Fruit fly (Drosophila melanogaster) whole organism, embryonic: ENCODE measurements around the gene heph.

ENCODE experiments used
- Antp ChIP-seq: fragments of 200-800 bp; sonication (Bioruptor generic); optimal IDR thresholded peaks from 3 replicates; lab custom pipeline; 2016; ENCODE audit warnings: missing biosample characterization, missing genetic modification characterization
- Atf-2 ChIP-seq: fragments of 200-800 bp; sonication (Bioruptor generic); optimal IDR thresholded peaks from 2 replicates; lab custom pipeline; 2016; ENCODE audit warnings: missing biosample characterization, missing genetic modification characterization
- CG11456 ChIP-seq: fragments of 200-800 bp; sonication (Bioruptor generic); IDR thresholded peaks from 3 replicates; pipeline ENCODE4 v1.3.6; 2022; ENCODE audit warnings: missing biosample characterization, missing genetic modification characterization
- CG12744 ChIP-seq: fragments of 200-800 bp; sonication (Bioruptor generic); optimal IDR thresholded peaks from 2 replicates; lab custom pipeline; 2016; ENCODE audit warnings: missing biosample characterization, missing genetic modification characterization
- CG13424 ChIP-seq: fragments of 200-800 bp; sonication (Bioruptor generic); optimal IDR thresholded peaks from 2 replicates; lab custom pipeline; 2019; ENCODE audit warnings: missing biosample characterization, mild to moderate bottlenecking, missing genetic modification characterization, moderate library complexity
- CG14710 ChIP-seq: fragments of 200-800 bp; sonication (Bioruptor generic); optimal IDR thresholded peaks from 3 replicates; lab custom pipeline; 2019; ENCODE audit warnings: missing biosample characterization, mild to moderate bottlenecking, missing genetic modification characterization, moderate library complexity
- CG15269 ChIP-seq: fragments of 200-800 bp; sonication (Bioruptor generic); optimal IDR thresholded peaks from 2 replicates; lab custom pipeline; 2018; ENCODE audit warnings: missing biosample characterization, mild to moderate bottlenecking, missing genetic modification characterization, moderate library complexity
- CG1603 ChIP-seq: fragments of 200-800 bp; sonication (Bioruptor generic); optimal IDR thresholded peaks from 2 replicates; lab custom pipeline; 2019; ENCODE audit warnings: missing biosample characterization, mild to moderate bottlenecking, missing genetic modification characterization, moderate library complexity
- CG18011 ChIP-seq: fragments of 200-800 bp; sonication (Bioruptor generic); optimal IDR thresholded peaks from 2 replicates; lab custom pipeline; 2017; ENCODE audit warnings: missing biosample characterization, missing genetic modification characterization, mild to moderate bottlenecking, moderate library complexity, missing genotype
- CG2678 ChIP-seq: fragments of 200-800 bp; sonication (Bioruptor generic); optimal IDR thresholded peaks from 3 replicates; lab custom pipeline; 2019; ENCODE audit warnings: missing biosample characterization, mild to moderate bottlenecking, missing genetic modification characterization, moderate library complexity
- CG8359 ChIP-seq: fragments of 200-800 bp; sonication (Bioruptor generic); optimal IDR thresholded peaks from 2 replicates; lab custom pipeline; 2017; ENCODE audit warnings: missing biosample characterization, mild to moderate bottlenecking, missing genetic modification characterization, borderline replicate concordance
- CHES-1-like ChIP-seq: fragments of 200-800 bp; sonication (Bioruptor generic); optimal IDR thresholded peaks from 2 replicates; lab custom pipeline; 2016; ENCODE audit warnings: missing biosample characterization, missing genetic modification characterization
- Chrac-16 ChIP-seq: fragments of 200-800 bp; sonication (Bioruptor generic); optimal IDR thresholded peaks from 3 replicates; lab custom pipeline; 2016; ENCODE audit warnings: missing biosample characterization, missing genetic modification characterization
- D ChIP-seq, 2 experiments: fragments of 200-800 bp in 1 of 2; fragments of >200 bp in 1 of 2; sonication (Bioruptor generic) in 1 of 2; optimal IDR thresholded peaks; 2 replicates in 1 of 2; 3 replicates in 1 of 2; lab custom pipeline; 2017; ENCODE audit warnings: mild to moderate bottlenecking in 1 of 2, missing biosample characterization in 1 of 2, missing genetic modification characterization in 1 of 2, missing genetic modification reagents in 1 of 2
- E2f2 ChIP-seq: fragments of 200-800 bp; sonication (Bioruptor generic); IDR thresholded peaks from 2 replicates; pipeline ENCODE4 v1.3.6; 2022; ENCODE audit warnings: missing biosample characterization, missing genetic modification characterization
- Ets65A ChIP-seq: fragments of 200-800 bp; sonication (Bioruptor generic); peaks from one replicate; lab custom pipeline; 2016; ENCODE audit warnings: missing biosample characterization, missing genetic modification characterization
- Fer3 ChIP-seq: fragments of 200-800 bp; sonication (Bioruptor generic); optimal IDR thresholded peaks from 2 replicates; lab custom pipeline; 2018; ENCODE audit warnings: missing biosample characterization, mild to moderate bottlenecking, missing genetic modification characterization, moderate library complexity
- HmgD ChIP-seq: fragments of 200-800 bp; sonication (Bioruptor generic); optimal IDR thresholded peaks from 3 replicates; lab custom pipeline; 2016; ENCODE audit warnings: missing biosample characterization, missing genetic modification characterization
- Hr51 ChIP-seq, 2 experiments: fragments of 200-800 bp; sonication (Bioruptor generic); optimal IDR thresholded peaks; 2 replicates in 1 of 2; 3 replicates in 1 of 2; lab custom pipeline; 2016 to 2018; ENCODE audit warnings: missing biosample characterization in 2 of 2, missing genetic modification characterization in 2 of 2, mild to moderate bottlenecking in 1 of 2, moderate library complexity in 1 of 2
- Med ChIP-seq: fragments of 200-800 bp; sonication (Bioruptor generic); peaks from one replicate; lab custom pipeline; 2016; ENCODE audit warnings: missing biosample characterization, missing genetic modification characterization, mild to moderate bottlenecking, inconsistent platforms, moderate library complexity
- Mrtf ChIP-seq: fragments of 200-800 bp; sonication (Bioruptor generic); IDR thresholded peaks from 3 replicates; pipeline ENCODE4 v1.3.6; 2022; ENCODE audit warnings: missing biosample characterization, missing genetic modification characterization
- NFAT ChIP-seq: fragments of 200-800 bp; sonication (Bioruptor generic); IDR thresholded peaks from 2 replicates; pipeline ENCODE4 v1.3.6; 2022; ENCODE audit warnings: missing biosample characterization, missing genetic modification characterization
- Neu2 ChIP-seq: fragments of 200-800 bp; sonication (Bioruptor generic); optimal IDR thresholded peaks from 3 replicates; lab custom pipeline; 2016; ENCODE audit warnings: missing biosample characterization, missing genetic modification characterization, borderline replicate concordance
- Stat92E ChIP-seq, 3 experiments: fragments of >200 bp in 2 of 3; fragments of 200-800 bp in 1 of 3; sonication (Bioruptor generic) in 1 of 3; optimal IDR thresholded peaks; 2 replicates each; lab custom pipeline; 2017 to 2019; ENCODE audit warnings: missing biosample characterization in 3 of 3, missing genetic modification characterization in 3 of 3, mild to moderate bottlenecking in 1 of 3, moderate library complexity in 1 of 3
- Usf ChIP-seq: fragments of 200-800 bp; sonication (Bioruptor generic); optimal IDR thresholded peaks from 2 replicates; lab custom pipeline; 2017; ENCODE audit warnings: missing genotype, missing biosample characterization, missing genetic modification characterization
- bab2 ChIP-seq: fragments of 200-800 bp; sonication (Bioruptor generic); optimal IDR thresholded peaks from 2 replicates; lab custom pipeline; 2016; ENCODE audit warnings: missing biosample characterization, missing genetic modification characterization
- bcd ChIP-seq: fragments of 200-800 bp; sonication (Bioruptor generic); optimal IDR thresholded peaks from 2 replicates; lab custom pipeline; 2017; ENCODE audit warnings: missing biosample characterization, mild to moderate bottlenecking, missing genetic modification characterization
- chm ChIP-seq: fragments of 200-800 bp; sonication (Bioruptor generic); IDR thresholded peaks from 2 replicates; pipeline ENCODE4 v1.3.6; 2022; ENCODE audit warnings: missing biosample characterization, missing genetic modification characterization
- cwo ChIP-seq: fragments of 200-800 bp; sonication (Bioruptor generic); optimal IDR thresholded peaks from 3 replicates; lab custom pipeline; 2017; ENCODE audit warnings: missing biosample characterization, missing genetic modification characterization, mild to moderate bottlenecking, moderate library complexity, missing genetic modification reagents
- eve ChIP-seq, 2 experiments: fragments of >200 bp; optimal IDR thresholded peaks; 2 replicates each; lab custom pipeline; 2017; ENCODE audit warnings: missing biosample characterization in 2 of 2, missing genetic modification characterization in 2 of 2
- exex ChIP-seq: fragments of 200-800 bp; sonication (Bioruptor generic); optimal IDR thresholded peaks from 4 replicates; lab custom pipeline; 2018; ENCODE audit warnings: missing biosample characterization, mild to moderate bottlenecking, missing genetic modification characterization, moderate library complexity
- gem ChIP-seq: fragments of 200-800 bp; sonication (Bioruptor generic); optimal IDR thresholded peaks from 2 replicates; lab custom pipeline; 2019; ENCODE audit warnings: missing biosample characterization, mild to moderate bottlenecking, missing genetic modification characterization, moderate library complexity
- kni ChIP-seq: fragments of 200-800 bp; sonication (Bioruptor generic); optimal IDR thresholded peaks from 3 replicates; lab custom pipeline; 2017; ENCODE audit warnings: mild to moderate bottlenecking, missing biosample characterization, missing genetic modification reagents, missing genetic modification characterization
- lbe ChIP-seq: fragments of 200-800 bp; sonication (Bioruptor generic); optimal IDR thresholded peaks from 2 replicates; lab custom pipeline; 2016; ENCODE audit warnings: missing biosample characterization, mild to moderate bottlenecking, missing genetic modification characterization
- lola ChIP-seq, 3 experiments: fragments of >200 bp in 2 of 3; fragments of 200-800 bp in 1 of 3; sonication (Bioruptor generic) in 1 of 3; optimal IDR thresholded peaks; 2 replicates each; lab custom pipeline; 2017 to 2019; ENCODE audit warnings: missing biosample characterization in 3 of 3, missing genetic modification characterization in 3 of 3, mild to moderate bottlenecking in 1 of 3, moderate library complexity in 1 of 3
- nau ChIP-seq: fragments of 200-800 bp; sonication (Bioruptor generic); optimal IDR thresholded peaks from 3 replicates; lab custom pipeline; 2017; ENCODE audit warnings: missing biosample characterization, mild to moderate bottlenecking, missing genetic modification characterization, missing genetic modification reagents
- prd ChIP-seq, 3 experiments: fragments of >200 bp in 2 of 3; fragments of 200-800 bp in 1 of 3; sonication (Bioruptor generic) in 1 of 3; optimal IDR thresholded peaks in 2 of 3; IDR thresholded peaks in 1 of 3; 2 replicates in 2 of 3; 3 replicates in 1 of 3; pipeline versions ENCODE4 v1.3.6 to Lab custom; 2017 to 2022; ENCODE audit warnings: missing biosample characterization in 1 of 3, missing genetic modification characterization in 1 of 3
- repo ChIP-seq: fragments of 200-800 bp; sonication (Bioruptor generic); optimal IDR thresholded peaks from 2 replicates; lab custom pipeline; 2016; ENCODE audit warnings: missing biosample characterization, missing genetic modification characterization
- row ChIP-seq: fragments of 200-800 bp; sonication (Bioruptor generic); IDR thresholded peaks from 3 replicates; pipeline ENCODE4 v1.3.6; 2022; ENCODE audit warnings: missing biosample characterization, missing genetic modification characterization
- run ChIP-seq: fragments of 200-800 bp; sonication (Bioruptor generic); optimal IDR thresholded peaks from 3 replicates; lab custom pipeline; 2018; ENCODE audit warnings: missing biosample characterization, mild to moderate bottlenecking, missing genetic modification characterization
- sens ChIP-seq: fragments of 200-800 bp; sonication (Bioruptor generic); peaks from one replicate; lab custom pipeline; 2016; ENCODE audit warnings: missing biosample characterization, missing genetic modification characterization
- sisA ChIP-seq: fragments of 200-800 bp; sonication (Bioruptor generic); IDR thresholded peaks from 2 replicates; pipeline ENCODE4 v1.3.6; 2022; ENCODE audit warnings: missing biosample characterization, missing genetic modification characterization
- tll ChIP-seq, 2 experiments: fragments of 200-800 bp in 1 of 2; fragments of >200 bp in 1 of 2; sonication (Bioruptor generic) in 1 of 2; optimal IDR thresholded peaks; 2 replicates each; lab custom pipeline; 2017 to 2019; ENCODE audit warnings: missing biosample characterization in 2 of 2, missing genetic modification characterization in 2 of 2, mild to moderate bottlenecking in 1 of 2, moderate library complexity in 1 of 2

The heph gene

dm6 chr3R:31882600-31882999, 132.7 kb downstream of the heph start (continued):
- peak; percentile 25 for TF ChIP-seq CG1603 (tag; lab: Kevin White, UChicago)
- peak; percentile 27; the same call in 1 of the 3 replicates for TF ChIP-seq row (GFP tag; lab: Robert Waterston, UW)
- no peak for TF ChIP-seq kni
- 0 out of 2 replicates have a peak, but pooled peaks have one; percentile 12 for TF ChIP-seq chm (GFP tag; lab: Robert Waterston, UW)
- TF ChIP-seq bcd, result peak; percentile 0
- TF ChIP-seq Usf, result no peak
- 0 out of 2 replicates have a peak, but pooled peaks have one; percentile 11 for TF ChIP-seq sisA (GFP tag; lab: Robert Waterston, UW)
- TF ChIP-seq bab2 (GFP tag; lab: Kevin White, UChicago), result peak; percentile 5
- TF ChIP-seq CG15269 (tag; lab: Kevin White, UChicago), result no peak
- peak; percentile 81 for TF ChIP-seq Ets65A (GFP tag; lab: Kevin White, UChicago)
- TF ChIP-seq CG11456 (GFP tag; lab: Robert Waterston, UW), result no peak
- TF ChIP-seq gem (tag; lab: Kevin White, UChicago), result peak; percentile 35
- TF ChIP-seq CG2678 (tag; lab: Kevin White, UChicago), result peak; percentile 6

dm6 chr3R:31878299-31878698, 137.0 kb downstream of the heph start:
- TF ChIP-seq sens (peak; percentile 22), lbe (GFP tag; lab: Kevin White, UChicago) (peak; percentile 73), CG8359 (GFP tag; lab: Kevin White, UChicago) (no peak), Stat92E (GFP tag; optimal IDR thresholded peaks at IDR 0.05; lab: Kevin White, UChicago) (no peak), Ets65A (GFP tag; lab: Kevin White, UChicago) (peak; percentile 38), Med (GFP tag; lab: Kevin White, UChicago) (peak; percentile 69)

- no peak for TF ChIP-seq E2f2 (GFP tag; lab: Robert Waterston, UW)
- no peak for TF ChIP-seq Atf-2 (GFP tag; lab: Kevin White, UChicago)
- TF ChIP-seq HmgD, result no peak
- no peak for TF ChIP-seq eve (GFP tag; optimal IDR thresholded peaks at IDR 0.05; lab: Kevin White, UChicago)
- no peak for TF ChIP-seq CG18011 (GFP tag; lab: Kevin White, UChicago)
- no peak for TF ChIP-seq Chrac-16
- no peak for TF ChIP-seq sisA (GFP tag; lab: Robert Waterston, UW)
- TF ChIP-seq CG12744 (GFP tag; lab: Kevin White, UChicago), result no peak
- no peak for TF ChIP-seq prd (optimal IDR thresholded peaks at IDR 0.05; lab: Kevin White, UChicago)
- no peak for TF ChIP-seq prd (GFP tag; IDR thresholded peaks at IDR 0.05; lab: Robert Waterston, UW)
- no peak for TF ChIP-seq cwo (GFP tag; lab: Kevin White, UChicago)
- 0 out of 2 replicates have a peak, but pooled peaks have one; percentile 5 for TF ChIP-seq NFAT (GFP tag; lab: Robert Waterston, UW)
- no peak for TF ChIP-seq repo
- peak in 1 of 2 experiments; percentile 69 for TF ChIP-seq tll (GFP tag; optimal IDR thresholded peaks at IDR 0.05; lab: Kevin White, UChicago)
- TF ChIP-seq Antp (GFP tag; lab: Kevin White, UChicago), result no peak
- TF ChIP-seq Neu2, result peak; percentile 64
- TF ChIP-seq lola (GFP tag; optimal IDR thresholded peaks at IDR 0.05; lab: Kevin White, UChicago), result no peak
- no peak for TF ChIP-seq run (tag; lab: Kevin White, UChicago)
- TF ChIP-seq CHES-1-like (GFP tag; lab: Kevin White, UChicago), result no peak
- no peak for TF ChIP-seq CG14710 (tag; lab: Kevin White, UChicago)
- TF ChIP-seq D (optimal IDR thresholded peaks at IDR 0.05; lab: Kevin White, UChicago), result peak; percentile 61
- no peak for TF ChIP-seq D (GFP tag; optimal IDR thresholded peaks at IDR 0.05; lab: Kevin White, UChicago)
- no peak for TF ChIP-seq exex (tag; lab: Kevin White, UChicago)
- TF ChIP-seq nau, result no peak
- TF ChIP-seq Hr51 (GFP tag; optimal IDR thresholded peaks at IDR 0.05; lab: Kevin White, UChicago), result no peak
- TF ChIP-seq Fer3 (tag; lab: Kevin White, UChicago), result no peak
- TF ChIP-seq CG13424 (tag; lab: Kevin White, UChicago), result no peak
- TF ChIP-seq Mrtf (GFP tag; lab: Robert Waterston, UW), result no peak
These were observed 142.8 kb downstream of the heph start for dm6 chr3R:31872543-31872942.
